Worm (Caenorhabditis elegans) whole organism, young adult: ENCODE measurements around the gene iglr-1.
A peak's percentile ranks its signal among the peaks of the same experiment; 100 is the strongest.

ENCODE experiments used
- B0035.1 ChIP-seq: sonication (generic microtip); optimal IDR thresholded peaks from 2 replicates; lab custom pipeline; 2016; ENCODE audit warnings: missing genetic modification characterization, mild to moderate bottlenecking, missing compliant biosample characterization, missing genotype, missing genetic modification reagents
- B0336.3 ChIP-seq: fragments of 200-800 bp; sonication (Bioruptor generic); IDR thresholded peaks from 2 replicates; pipeline ENCODE4 v1.3.6; 2022; ENCODE audit warnings: missing genetic modification characterization, missing compliant biosample characterization
- C17E4.6 ChIP-seq: fragments of 200-800 bp; sonication (Bioruptor generic); IDR thresholded peaks from 2 replicates; pipeline ENCODE4 v1.3.6; 2022; ENCODE audit warnings: missing genetic modification reagents, missing genetic modification characterization, missing compliant biosample characterization
- F33H1.4 ChIP-seq: fragments of 200-800 bp; sonication (Bioruptor generic); IDR thresholded peaks from 2 replicates; pipeline ENCODE4 v1.3.6; 2022; ENCODE audit warnings: missing genetic modification reagents, missing genetic modification characterization, missing compliant biosample characterization
- F39B2.1 ChIP-seq: fragments of 200-800 bp; sonication (Bioruptor generic); IDR thresholded peaks from 2 replicates; pipeline ENCODE4 v1.3.6; 2022; ENCODE audit warnings: missing genetic modification reagents, missing genetic modification characterization, missing compliant biosample characterization
- T07F8.4 ChIP-seq: sonication (generic microtip); optimal IDR thresholded peaks from 2 replicates; lab custom pipeline; 2016; ENCODE audit warnings: mild to moderate bottlenecking, missing genetic modification characterization, moderate library complexity, missing compliant biosample characterization
- T26A5.8 ChIP-seq: sonication (generic microtip); optimal IDR thresholded peaks from 2 replicates; lab custom pipeline; 2016; ENCODE audit warnings: missing genetic modification characterization, missing compliant biosample characterization
- Y53F4B.3 ChIP-seq: fragments of 200-800 bp; sonication (Bioruptor generic); IDR thresholded peaks from 2 replicates; pipeline ENCODE4 v1.3.6; 2022; ENCODE audit warnings: missing genetic modification reagents, missing genetic modification characterization, missing compliant biosample characterization
- Y56A3A.18 ChIP-seq: fragments of 200-800 bp; sonication (Bioruptor generic); IDR thresholded peaks from 2 replicates; pipeline ENCODE4 v1.3.6; 2022; ENCODE audit warnings: missing genetic modification reagents, missing genetic modification characterization, missing compliant biosample characterization
- Y67H2A.10 ChIP-seq: fragments of 200-800 bp; sonication (Bioruptor generic); conservative IDR thresholded peaks from 2 replicates; pipeline ENCODE4 v1.3.6; 2022; ENCODE audit warnings: missing genetic modification reagents, missing genetic modification characterization, missing compliant biosample characterization
- Y95B8A.8 ChIP-seq: fragments of 200-800 bp; sonication (Bioruptor generic); IDR thresholded peaks from 2 replicates; pipeline ENCODE4 v1.3.6; 2022; ENCODE audit warnings: missing genetic modification reagents, missing genetic modification characterization, missing compliant biosample characterization
- athp-1 ChIP-seq: sonication (generic microtip); optimal IDR thresholded peaks from 2 replicates; lab custom pipeline; 2017; ENCODE audit warnings: mild to moderate bottlenecking, missing genetic modification characterization, missing compliant biosample characterization
- bed-1 ChIP-seq: fragments of 200-800 bp; sonication (Bioruptor generic); IDR thresholded peaks from 2 replicates; pipeline ENCODE4 v1.3.6; 2022; ENCODE audit warnings: missing genetic modification reagents, missing genetic modification characterization, missing compliant biosample characterization
- bed-2 ChIP-seq: fragments of 200-800 bp; sonication (Bioruptor generic); IDR thresholded peaks from 2 replicates; pipeline ENCODE4 v1.3.6; 2022; ENCODE audit warnings: missing genetic modification reagents, missing genetic modification characterization, missing compliant biosample characterization
- cebp-2 ChIP-seq: fragments of 200-800 bp; sonication (Bioruptor generic); IDR thresholded peaks from 2 replicates; pipeline ENCODE4 v1.3.6; 2022; ENCODE audit warnings: missing genetic modification characterization, missing compliant biosample characterization
- ceh-100 ChIP-seq: fragments of 200-800 bp; sonication (Bioruptor generic); IDR thresholded peaks from 2 replicates; pipeline ENCODE4 v1.3.6; 2022; ENCODE audit warnings: missing genetic modification reagents, missing genetic modification characterization, missing compliant biosample characterization
- ceh-79 ChIP-seq: sonication (generic microtip); optimal IDR thresholded peaks from 2 replicates; lab custom pipeline; 2017; ENCODE audit warnings: mild to moderate bottlenecking, missing genetic modification characterization, missing compliant biosample characterization
- chd-7 ChIP-seq: sonication (generic microtip); optimal IDR thresholded peaks from 2 replicates; lab custom pipeline; 2016; ENCODE audit warnings: mild to moderate bottlenecking, missing genetic modification characterization, moderate library complexity, missing compliant biosample characterization
- dpl-1 ChIP-seq: fragments of 150-350 bp; optimal IDR thresholded peaks from 2 replicates; lab custom pipeline; 2014; ENCODE audit warnings: missing biosample characterization, missing genetic modification reagents, missing genetic modification characterization
- gei-17 ChIP-seq: fragments of 200-800 bp; sonication (Bioruptor generic); optimal IDR thresholded peaks from 2 replicates; lab custom pipeline; 2018; ENCODE audit warnings: mild to moderate bottlenecking, missing genetic modification characterization, missing compliant biosample characterization
- hlh-26 ChIP-seq: fragments of 200-800 bp; sonication (Bioruptor generic); conservative IDR thresholded peaks from 2 replicates; pipeline ENCODE4 v1.3.6; 2022; ENCODE audit warnings: missing genetic modification reagents, missing genetic modification characterization, missing compliant biosample characterization
- lin-40 ChIP-seq: sonication (generic microtip); optimal IDR thresholded peaks from 2 replicates; lab custom pipeline; 2016; ENCODE audit warnings: missing genetic modification characterization, mild to moderate bottlenecking, missing compliant biosample characterization, missing genotype, missing genetic modification reagents
- lsy-27 ChIP-seq: sonication (generic microtip); optimal IDR thresholded peaks from 2 replicates; lab custom pipeline; 2017; ENCODE audit warnings: missing genetic modification characterization, mild to moderate bottlenecking, missing compliant biosample characterization, antibody characterized with exemption, missing genotype, borderline replicate concordance; ENCODE audit not compliant: insufficient read depth
- madf-3 ChIP-seq: fragments of 200-800 bp; sonication (Bioruptor generic); IDR thresholded peaks from 2 replicates; pipeline ENCODE4 v1.3.6; 2022; ENCODE audit warnings: missing genetic modification reagents, missing genetic modification characterization, missing compliant biosample characterization
- nfya-2 ChIP-seq: fragments of 200-800 bp; sonication (Bioruptor generic); IDR thresholded peaks from 2 replicates; pipeline ENCODE4 v1.3.6; 2022; ENCODE audit warnings: missing genetic modification reagents, missing genetic modification characterization, missing compliant biosample characterization
- nhr-179 ChIP-seq: sonication (generic microtip); optimal IDR thresholded peaks from 2 replicates; lab custom pipeline; 2016; ENCODE audit warnings: mild to moderate bottlenecking, missing genetic modification characterization, missing compliant biosample characterization
- nhr-90 ChIP-seq: sonication (generic microtip); optimal IDR thresholded peaks from 2 replicates; lab custom pipeline; 2016; ENCODE audit warnings: missing genotype, mild to moderate bottlenecking, missing genetic modification characterization, missing compliant biosample characterization
- pha-4 ChIP-seq: fragments of 150-350 bp; sonication (generic microtip); optimal IDR thresholded peaks from 2 replicates; lab custom pipeline; 2014; ENCODE audit warnings: missing biosample characterization, missing genetic modification reagents, missing genetic modification characterization
- rcor-1 ChIP-seq: fragments of 200-800 bp; sonication (Bioruptor generic); IDR thresholded peaks from 2 replicates; pipeline ENCODE4 v1.3.6; 2022; ENCODE audit warnings: missing genetic modification reagents, missing genetic modification characterization, missing compliant biosample characterization
- rpc-1 ChIP-seq, 2 experiments: fragments of 150-350 bp in 1 of 2; sonication (generic microtip) in 1 of 2; optimal IDR thresholded peaks; 2 replicates each; lab custom pipeline; 2014 to 2018; ENCODE audit warnings: missing biosample characterization in 1 of 2, missing genetic modification characterization in 1 of 2, missing genetic modification reagents in 1 of 2, missing genotype in 1 of 2
- sea-2 ChIP-seq: fragments of 200-800 bp; sonication (Bioruptor generic); IDR thresholded peaks from 2 replicates; pipeline ENCODE4 v1.3.6; 2022; ENCODE audit warnings: missing genetic modification characterization, missing compliant biosample characterization
- snpc-1.3 ChIP-seq: sonication (generic microtip); optimal IDR thresholded peaks from 2 replicates; lab custom pipeline; 2017; ENCODE audit warnings: missing genetic modification characterization, mild to moderate bottlenecking, missing compliant biosample characterization, antibody characterized with exemption, moderate library complexity, missing genotype, missing genetic modification reagents; ENCODE audit not compliant: insufficient read depth
- snpc-4 ChIP-seq, 5 experiments: fragments of 150-350 bp in 1 of 5; sonication (generic microtip) in 4 of 5; optimal IDR thresholded peaks; 2 replicates each; lab custom pipeline; 2014 to 2018; ENCODE audit warnings: missing genetic modification characterization in 5 of 5, missing biosample characterization in 3 of 5, antibody characterized with exemption in 2 of 5, mild to moderate bottlenecking in 2 of 5, missing compliant biosample characterization in 2 of 5, missing genotype in 2 of 5, moderate library complexity in 2 of 5, missing genetic modification reagents in 1 of 5
- somi-1 ChIP-seq: fragments of 200-800 bp; sonication (Bioruptor generic); optimal IDR thresholded peaks from 2 replicates; lab custom pipeline; 2018; ENCODE audit warnings: mild to moderate bottlenecking, missing genetic modification characterization, missing compliant biosample characterization
- tbp1 ChIP-seq: fragments of 200-800 bp; sonication (Bioruptor generic); optimal IDR thresholded peaks from 2 replicates; lab custom pipeline; 2018; ENCODE audit warnings: mild to moderate bottlenecking, missing genetic modification characterization, missing compliant biosample characterization
- zfh-2 ChIP-seq: fragments of 200-800 bp; sonication (Bioruptor generic); conservative IDR thresholded peaks from 2 replicates; pipeline ENCODE4 v1.3.6; 2022; ENCODE audit warnings: missing genetic modification reagents, missing genetic modification characterization, missing compliant biosample characterization
- ztf-22 ChIP-seq: fragments of 200-800 bp; sonication (Bioruptor generic); optimal IDR thresholded peaks from 2 replicates; lab custom pipeline; 2018; ENCODE audit warnings: mild to moderate bottlenecking, missing genetic modification characterization, moderate library complexity, missing compliant biosample characterization

The iglr-1 gene

DNA sequence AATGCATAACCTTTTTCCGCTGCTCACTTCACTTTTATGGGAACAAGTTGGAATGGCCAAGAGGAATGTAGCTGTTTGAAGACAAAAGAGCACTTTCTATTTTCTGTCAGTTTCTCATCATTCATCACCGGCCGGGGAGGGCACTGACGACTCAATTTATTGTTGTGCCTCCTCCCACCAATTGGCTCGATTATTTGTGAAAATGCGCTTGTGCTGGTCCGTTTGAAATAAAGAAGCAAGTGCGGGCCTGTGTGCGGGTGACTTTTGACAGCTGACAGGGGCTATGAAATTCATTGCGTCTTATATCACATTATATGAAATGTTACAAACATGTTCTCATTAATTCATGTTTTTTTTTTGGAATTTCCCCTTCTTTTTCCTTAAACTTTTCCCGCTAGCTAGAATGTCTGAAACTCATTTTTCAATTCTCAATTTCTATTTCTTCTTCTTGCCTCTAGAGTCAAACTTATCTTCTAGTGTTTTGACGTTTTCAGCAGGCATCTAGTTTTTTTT, 22.8 kb upstream of the iglr-1 start:
- TF ChIP-seq rpc-1 (optimal IDR thresholded peaks at IDR 0.05; lab: Kevin White, UChicago) (no peak), rpc-1 (tag; optimal IDR thresholded peaks at IDR 0.05; lab: Kevin White, UChicago) (no peak), chd-7 (no peak), nfya-2 (GFP tag; lab: Robert Waterston, UW) (no peak), bed-1 (GFP tag; lab: Robert Waterston, UW) (no peak), Y56A3A.18 (GFP tag; lab: Robert Waterston, UW) (no peak), Y95B8A.8 (GFP tag; lab: Robert Waterston, UW) (no peak), lin-40 (tag; lab: Kevin White, UChicago) (no peak), lsy-27 (tag; lab: Kevin White, UChicago) (no peak), somi-1 (GFP tag; lab: Kevin White, UChicago) (no peak), athp-1 (tag; lab: Kevin White, UChicago) (no peak), T26A5.8 (no peak), rcor-1 (GFP tag; lab: Robert Waterston, UW) (no peak), B0336.3 (GFP tag; lab: Robert Waterston, UW) (no peak), gei-17 (GFP tag; lab: Kevin White, UChicago) (no peak), F33H1.4 (GFP tag; lab: Robert Waterston, UW) (no peak), cebp-2 (GFP tag; lab: Robert Waterston, UW) (no peak)

DNA sequence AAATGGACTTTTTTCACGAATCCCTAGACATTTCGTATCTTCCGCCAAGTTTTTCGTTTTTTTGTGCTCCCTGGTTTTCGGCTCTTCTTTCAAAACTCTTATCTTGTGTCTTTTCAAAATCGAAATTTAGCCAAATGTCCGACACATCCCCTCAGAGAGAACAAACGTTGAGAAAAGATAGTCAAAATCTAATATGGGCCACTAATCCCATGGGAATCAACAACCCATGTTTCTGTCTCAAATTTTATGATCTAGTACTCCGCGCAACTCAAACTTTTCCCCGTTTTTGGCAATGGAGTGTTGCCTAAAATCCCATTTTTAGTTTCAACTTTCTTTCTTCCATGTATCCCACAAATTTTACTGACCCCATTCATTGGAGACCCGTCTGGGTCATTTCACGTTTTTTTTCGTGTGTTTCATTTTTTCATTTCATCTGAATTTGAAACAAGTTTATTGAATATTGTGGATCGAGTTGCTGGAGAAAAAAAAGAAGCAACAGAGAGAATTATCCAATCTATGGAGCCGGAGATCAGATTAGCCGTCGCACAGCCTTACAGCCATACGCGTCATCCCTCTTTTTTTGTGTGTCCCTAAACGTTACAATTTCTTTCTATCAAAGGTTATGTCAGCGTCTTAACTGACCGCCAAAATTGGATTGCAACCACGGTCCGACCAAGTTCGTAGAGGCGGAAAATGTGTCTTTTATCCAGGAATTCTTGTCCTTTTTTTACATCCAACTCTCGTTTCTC, 20.5 kb upstream of the iglr-1 start:
- TF ChIP-seq nhr-179 (tag; lab: Kevin White, UChicago): no peak
- TF ChIP-seq tbp1 (GFP tag; lab: Kevin White, UChicago): no peak
- no peak for TF ChIP-seq Y56A3A.18 (GFP tag; lab: Robert Waterston, UW)
- no peak for TF ChIP-seq Y53F4B.3 (GFP tag; lab: Robert Waterston, UW)
- no peak for TF ChIP-seq ceh-79 (tag; lab: Kevin White, UChicago)
- TF ChIP-seq pha-4 (tag; lab: Kevin White, UChicago): no peak
- TF ChIP-seq C17E4.6: no peak
- TF ChIP-seq B0035.1 (tag; lab: Kevin White, UChicago): no peak
- TF ChIP-seq dpl-1: no peak
- TF ChIP-seq F39B2.1 (GFP tag; lab: Robert Waterston, UW): no peak
- TF ChIP-seq T26A5.8: no peak
- no peak for TF ChIP-seq bed-2 (GFP tag; lab: Robert Waterston, UW)
- TF ChIP-seq Y67H2A.10 (GFP tag; lab: Robert Waterston, UW): no peak
- TF ChIP-seq ceh-100 (GFP tag; lab: Robert Waterston, UW): no peak
- TF ChIP-seq nhr-90 (tag; lab: Kevin White, UChicago): no peak
- TF ChIP-seq sea-2 (GFP tag; lab: Robert Waterston, UW): no peak
- TF ChIP-seq snpc-1.3 (tag; lab: Kevin White, UChicago): no peak
- no peak for TF ChIP-seq hlh-26 (GFP tag; lab: Robert Waterston, UW)
- TF ChIP-seq nfya-2 (GFP tag; lab: Robert Waterston, UW): no peak
- no peak for TF ChIP-seq ztf-22 (GFP tag; lab: Kevin White, UChicago)

DNA sequence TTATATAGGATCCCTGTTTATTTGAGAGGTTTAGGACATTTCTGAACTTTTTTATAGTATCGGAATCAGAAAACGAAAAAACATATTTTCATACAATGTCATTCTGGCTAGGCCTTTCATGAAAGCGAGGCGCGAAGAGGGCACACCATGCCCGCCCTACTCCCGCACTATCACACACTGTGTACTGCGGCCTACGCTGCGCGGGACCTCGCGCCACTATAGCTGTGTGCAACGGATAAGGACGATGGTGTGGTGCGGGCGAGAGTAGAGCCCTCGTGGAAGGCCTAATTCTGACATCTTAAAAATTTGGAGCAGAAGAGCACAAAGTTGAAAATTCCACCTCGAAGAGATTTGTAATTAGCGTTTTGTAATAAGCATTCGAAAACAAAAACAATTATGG, 19.8 kb upstream of the iglr-1 start:
- TF ChIP-seq zfh-2: peak; percentile 47; the same call in 1 of the 2 replicates
- TF ChIP-seq madf-3 (GFP tag; lab: Robert Waterston, UW): no peak
- no peak for TF ChIP-seq T07F8.4
- peak; percentile 27 for TF ChIP-seq snpc-4 (GFP tag; optimal IDR thresholded peaks at IDR 0.05; lab: Kevin White, UChicago)
- peak in 1 of 4 experiments; percentile 58 for TF ChIP-seq snpc-4 (tag; optimal IDR thresholded peaks at IDR 0.05; lab: Kevin White, UChicago)
